Worm (Caenorhabditis elegans) whole organism, L1 larva: ENCODE results near the gene sqd-1.

Experiments
- C16A3.4 ChIP-seq: fragments of 150-350 bp; optimal IDR thresholded peaks from 2 replicates; lab custom pipeline; 2014; ENCODE audit warnings: missing biosample characterization, missing genetic modification characterization
- C34B4.2 ChIP-seq: sonication (generic microtip); optimal IDR thresholded peaks from 2 replicates; lab custom pipeline; 2017; ENCODE audit warnings: mild to moderate bottlenecking, missing genetic modification characterization, missing compliant biosample characterization
- F16B12.6 ChIP-seq: fragments of 150-350 bp; optimal IDR thresholded peaks from 2 replicates; lab custom pipeline; 2014; ENCODE audit warnings: missing biosample characterization, missing genetic modification characterization
- alr-1 ChIP-seq: fragments of 200-800 bp; sonication (Bioruptor generic); optimal IDR thresholded peaks from 2 replicates; lab custom pipeline; 2018; ENCODE audit warnings: borderline replicate concordance, mild to moderate bottlenecking, missing genetic modification characterization, missing compliant biosample characterization
- blmp-1 ChIP-seq: fragments of 150-350 bp; optimal IDR thresholded peaks from 2 replicates; lab custom pipeline; 2014; ENCODE audit warnings: missing biosample characterization, missing genetic modification characterization
- ceh-63 ChIP-seq: fragments of 200-800 bp; sonication (Bioruptor generic); optimal IDR thresholded peaks from 2 replicates; lab custom pipeline; 2018; ENCODE audit warnings: mild to moderate bottlenecking, missing genetic modification characterization, missing compliant biosample characterization
- ceh-82 ChIP-seq, 3 experiments: fragments of 150-350 bp in 1 of 3; sonication (generic microtip) in 2 of 3; optimal IDR thresholded peaks; 2 replicates each; lab custom pipeline; 2014 to 2017; ENCODE audit warnings: missing biosample characterization in 3 of 3, missing genetic modification characterization in 3 of 3
- dpl-1 ChIP-seq, 3 experiments: fragments of 150-350 bp in 2 of 3; sonication (generic microtip) in 1 of 3; optimal IDR thresholded peaks; 2 replicates each; lab custom pipeline; 2014 to 2017; ENCODE audit warnings: missing biosample characterization in 3 of 3, missing genetic modification characterization in 3 of 3, missing genetic modification reagents in 3 of 3
- dsc-1 ChIP-seq: sonication (generic microtip); optimal IDR thresholded peaks from 2 replicates; lab custom pipeline; 2016; ENCODE audit warnings: mild to moderate bottlenecking, missing genetic modification characterization, missing compliant biosample characterization
- efl-1 ChIP-seq, 4 experiments: fragments of 150-350 bp; optimal IDR thresholded peaks in 3 of 4; peaks in 1 of 4; 1 replicate in 1 of 4; 2 replicates in 3 of 4; lab custom pipeline; 2014; ENCODE audit warnings: missing biosample characterization in 2 of 4, missing genetic modification characterization in 2 of 4, missing genetic modification reagents in 2 of 4
- efl-3 ChIP-seq: fragments of 200-800 bp; sonication (Bioruptor generic); optimal IDR thresholded peaks from 2 replicates; lab custom pipeline; 2018; ENCODE audit warnings: mild to moderate bottlenecking, missing genetic modification characterization, missing compliant biosample characterization
- egl-13 ChIP-seq: sonication (generic microtip); optimal IDR thresholded peaks from 2 replicates; lab custom pipeline; 2016; ENCODE audit warnings: missing genotype, missing genetic modification reagents, missing genetic modification characterization, missing compliant biosample characterization
- egl-27 ChIP-seq, 2 experiments: fragments of 150-350 bp in 1 of 2; sonication (generic microtip); optimal IDR thresholded peaks; 3 replicates each; lab custom pipeline; 2017 to 2018; ENCODE audit warnings: missing biosample characterization in 2 of 2, missing genetic modification characterization in 2 of 2, missing genetic modification reagents in 2 of 2
- elt-2 ChIP-seq: sonication (generic microtip); optimal IDR thresholded peaks from 2 replicates; lab custom pipeline; 2016; ENCODE audit warnings: missing genetic modification characterization, mild to moderate bottlenecking, inconsistent platforms, missing compliant biosample characterization, missing genetic modification reagents
- ets-5 ChIP-seq: fragments of 200-800 bp; sonication (Bioruptor generic); IDR thresholded peaks from 2 replicates; pipeline ENCODE4 v1.3.6; 2022; ENCODE audit warnings: missing genetic modification characterization, missing compliant biosample characterization
- fkh-10 ChIP-seq: sonication (generic microtip); optimal IDR thresholded peaks from 2 replicates; lab custom pipeline; 2017; ENCODE audit warnings: missing biosample characterization, missing genetic modification reagents, missing genetic modification characterization
- fkh-4 ChIP-seq: sonication (generic microtip); optimal IDR thresholded peaks from 2 replicates; lab custom pipeline; 2016; ENCODE audit warnings: missing compliant biosample characterization, missing genetic modification characterization, borderline replicate concordance
- fkh-8 ChIP-seq: sonication (generic microtip); optimal IDR thresholded peaks from 2 replicates; lab custom pipeline; 2016; ENCODE audit warnings: mild to moderate bottlenecking, missing genetic modification characterization, missing compliant biosample characterization
- fos-1 ChIP-seq: fragments of 150-350 bp; optimal IDR thresholded peaks from 2 replicates; lab custom pipeline; 2014; ENCODE audit warnings: missing biosample characterization, missing genetic modification characterization
- hlh-17 ChIP-seq: fragments of 200-800 bp; sonication (Bioruptor generic); optimal IDR thresholded peaks from 2 replicates; lab custom pipeline; 2018; ENCODE audit warnings: missing genetic modification characterization, mild to moderate bottlenecking, missing compliant biosample characterization, moderate library complexity, borderline replicate concordance
- hpl-2 ChIP-seq: fragments of 150-350 bp; optimal IDR thresholded peaks from 2 replicates; lab custom pipeline; 2014; ENCODE audit warnings: missing biosample characterization, missing genetic modification reagents, missing genetic modification characterization
- isw-1 ChIP-seq: fragments of 200-800 bp; sonication (Bioruptor generic); IDR thresholded peaks from 2 replicates; pipeline ENCODE4 v1.3.6; 2022; ENCODE audit warnings: missing genetic modification characterization, missing compliant biosample characterization
- jun-1 ChIP-seq: fragments of 150-350 bp; optimal IDR thresholded peaks from 2 replicates; lab custom pipeline; 2014; ENCODE audit warnings: missing biosample characterization, missing genetic modification reagents, missing genetic modification characterization
- lin-13 ChIP-seq: fragments of 150-350 bp; optimal IDR thresholded peaks from 2 replicates; lab custom pipeline; 2014; ENCODE audit warnings: missing biosample characterization, missing genetic modification reagents, missing genetic modification characterization
- lin-14 ChIP-seq: fragments of 200-800 bp; sonication (Bioruptor generic); optimal IDR thresholded peaks from 2 replicates; lab custom pipeline; 2018; ENCODE audit warnings: mild to moderate bottlenecking, missing genetic modification characterization, moderate library complexity, missing compliant biosample characterization
- lin-15B ChIP-seq: fragments of 150-350 bp; sonication (generic microtip); optimal IDR thresholded peaks from 3 replicates; lab custom pipeline; 2014; ENCODE audit warnings: missing biosample characterization, missing genetic modification characterization
- mef-2 ChIP-seq: fragments of 150-350 bp; optimal IDR thresholded peaks from 2 replicates; lab custom pipeline; 2014; ENCODE audit warnings: missing biosample characterization, missing genetic modification characterization
- nhr-11 ChIP-seq: fragments of 150-350 bp; optimal IDR thresholded peaks from 2 replicates; lab custom pipeline; 2014; ENCODE audit warnings: missing biosample characterization, missing genetic modification characterization
- nhr-12 ChIP-seq: sonication (generic microtip); optimal IDR thresholded peaks from 2 replicates; lab custom pipeline; 2017; ENCODE audit warnings: missing biosample characterization, missing genetic modification characterization
- nhr-20 ChIP-seq: sonication (generic microtip); optimal IDR thresholded peaks from 2 replicates; lab custom pipeline; 2016; ENCODE audit warnings: mild to moderate bottlenecking, missing genetic modification characterization, missing compliant biosample characterization
- nhr-47 ChIP-seq: sonication (generic microtip); optimal IDR thresholded peaks from 2 replicates; lab custom pipeline; 2016; ENCODE audit warnings: mild to moderate bottlenecking, missing genetic modification characterization, moderate library complexity, missing compliant biosample characterization
- nhr-71 ChIP-seq: sonication (generic microtip); optimal IDR thresholded peaks from 2 replicates; lab custom pipeline; 2016; ENCODE audit warnings: mild to moderate bottlenecking, missing genetic modification characterization, moderate library complexity, missing compliant biosample characterization
- nhr-76 ChIP-seq: sonication (generic microtip); optimal IDR thresholded peaks from 2 replicates; lab custom pipeline; 2017; ENCODE audit warnings: missing biosample characterization, missing genetic modification characterization
- nhr-85 ChIP-seq: sonication (generic microtip); peaks from one replicate; lab custom pipeline; 2016; ENCODE audit warnings: missing genetic modification characterization, inconsistent platforms, missing compliant biosample characterization
- pag-3 ChIP-seq: sonication (generic microtip); optimal IDR thresholded peaks from 2 replicates; lab custom pipeline; 2017; ENCODE audit warnings: missing genetic modification characterization, mild to moderate bottlenecking, missing compliant biosample characterization, antibody characterized with exemption, borderline replicate concordance; ENCODE audit not compliant: insufficient read depth
- pax-3 ChIP-seq: fragments of 200-800 bp; sonication (Bioruptor generic); optimal IDR thresholded peaks from 2 replicates; lab custom pipeline; 2018; ENCODE audit warnings: mild to moderate bottlenecking, missing genetic modification characterization, moderate library complexity, missing compliant biosample characterization
- pqm-1 ChIP-seq: sonication (generic microtip); optimal IDR thresholded peaks from 3 replicates; lab custom pipeline; 2017; ENCODE audit warnings: missing biosample characterization, missing genetic modification characterization
- rnt-1 ChIP-seq: sonication (generic microtip); optimal IDR thresholded peaks from 2 replicates; lab custom pipeline; 2016; ENCODE audit warnings: mild to moderate bottlenecking, missing genetic modification characterization, moderate library complexity, missing compliant biosample characterization
- skn-1 ChIP-seq: fragments of 150-350 bp; optimal IDR thresholded peaks from 2 replicates; lab custom pipeline; 2014; ENCODE audit warnings: missing biosample characterization, missing genetic modification characterization
- snu-23 ChIP-seq: sonication (generic microtip); optimal IDR thresholded peaks from 2 replicates; lab custom pipeline; 2016; ENCODE audit warnings: missing genetic modification characterization, missing compliant biosample characterization
- sox-4 ChIP-seq: sonication (generic microtip); optimal IDR thresholded peaks from 2 replicates; lab custom pipeline; 2016; ENCODE audit warnings: missing genetic modification characterization, missing compliant biosample characterization
- sptf-1 ChIP-seq: fragments of 150-350 bp; optimal IDR thresholded peaks from 2 replicates; lab custom pipeline; 2014; ENCODE audit warnings: missing biosample characterization, missing genetic modification characterization
- sup-37 ChIP-seq: fragments of 200-800 bp; sonication (Bioruptor generic); optimal IDR thresholded peaks from 2 replicates; lab custom pipeline; 2018; ENCODE audit warnings: mild to moderate bottlenecking, missing genetic modification characterization, missing compliant biosample characterization
- tbx-2 ChIP-seq: sonication (generic microtip); optimal IDR thresholded peaks from 2 replicates; lab custom pipeline; 2016; ENCODE audit warnings: missing genetic modification characterization, missing compliant biosample characterization
- tlp-1 ChIP-seq: fragments of 150-350 bp; optimal IDR thresholded peaks from 2 replicates; lab custom pipeline; 2014; ENCODE audit warnings: missing biosample characterization, missing genetic modification characterization
- unc-62 ChIP-seq: fragments of 150-350 bp; optimal IDR thresholded peaks from 2 replicates; lab custom pipeline; 2014; ENCODE audit warnings: missing biosample characterization, missing genetic modification reagents, missing genetic modification characterization
- vab-15 ChIP-seq: sonication (generic microtip); optimal IDR thresholded peaks from 2 replicates; lab custom pipeline; 2017; ENCODE audit warnings: missing genotype, mild to moderate bottlenecking, missing genetic modification characterization, missing compliant biosample characterization
- xbp-1 ChIP-seq: sonication (generic microtip); optimal IDR thresholded peaks from 2 replicates; lab custom pipeline; 2016; ENCODE audit warnings: missing genetic modification characterization, missing compliant biosample characterization
- zag-1 ChIP-seq: fragments of 150-350 bp; optimal IDR thresholded peaks from 2 replicates; lab custom pipeline; 2014; ENCODE audit warnings: missing biosample characterization, missing genetic modification characterization
- zip-4 ChIP-seq: fragments of 200-800 bp; sonication (Bioruptor generic); optimal IDR thresholded peaks from 2 replicates; lab custom pipeline; 2018; ENCODE audit warnings: mild to moderate bottlenecking, missing genetic modification characterization, moderate library complexity, missing compliant biosample characterization
- ztf-4 ChIP-seq: fragments of 150-350 bp; optimal IDR thresholded peaks from 2 replicates; lab custom pipeline; 2014; ENCODE audit warnings: missing biosample characterization, missing genetic modification characterization

sqd-1 gene

ce11 chrIV:6323654-6324224 lies at the start of gene sqd-1:
Gene sqd-1 (plus strand): TSS chrIV:6324174.
- TF ChIP-seq lin-14 (GFP tag; lab: Kevin White, UChicago) (peak; percentile 95), vab-15 (tag; lab: Kevin White, UChicago) (peak; percentile 93), sup-37 (GFP tag; lab: Kevin White, UChicago) (peak; percentile 95), nhr-76 (tag; lab: Kevin White, UChicago) (peak; percentile 91), skn-1 (tag; lab: Kevin White, UChicago) (peak; percentile 95), zip-4 (peak; percentile 94), nhr-85 (tag; lab: Kevin White, UChicago) (peak; percentile 98), unc-62 (GFP tag; lab: Kevin White, UChicago) (no peak), nhr-11 (peak; percentile 74), zag-1 (tag; lab: Kevin White, UChicago) (peak; percentile 8), sox-4 (tag; lab: Kevin White, UChicago) (peak; percentile 92), snu-23 (GFP tag; lab: Kevin White, UChicago) (peak; percentile 98), alr-1 (no peak), tlp-1 (tag; lab: Kevin White, UChicago) (no peak), egl-13 (tag; lab: Kevin White, UChicago) (peak; percentile 96), nhr-71 (tag; lab: Kevin White, UChicago) (peak; percentile 99), xbp-1 (peak; percentile 97), egl-27 (tag; optimal IDR thresholded peaks at IDR 0.05; lab: Kevin White, UChicago) (peak in 1 of 2 experiments; percentile 52), isw-1 (GFP tag; lab: Robert Waterston, UW) (peak; percentile 98), C34B4.2 (peak; percentile 85), pag-3 (tag; lab: Kevin White, UChicago) (no peak), nhr-12 (tag; lab: Kevin White, UChicago) (peak; percentile 46), efl-3 (GFP tag; lab: Kevin White, UChicago) (peak; percentile 74), rnt-1 (peak; percentile 98), nhr-20 (tag; lab: Kevin White, UChicago) (peak; percentile 98), pqm-1 (no peak), ceh-63 (GFP tag; lab: Kevin White, UChicago) (peak; percentile 93), hpl-2 (peak; percentile 60), efl-1 (optimal IDR thresholded peaks at IDR 0.05; lab: Kevin White, UChicago) (peak; percentile 94 to 95), efl-1 (GFP tag; optimal IDR thresholded peaks at IDR 0.05 in 1 of 2; lab: Kevin White, UChicago) (peak; percentile 87 to 99), fos-1 (peak; percentile 73), F16B12.6 (tag; lab: Kevin White, UChicago) (peak; percentile 71), mef-2 (tag; lab: Kevin White, UChicago) (peak; percentile 92), fkh-10 (GFP tag; lab: Kevin White, UChicago) (peak; percentile 80), fkh-4 (tag; lab: Kevin White, UChicago) (peak; percentile 61), ets-5 (GFP tag; lab: Robert Waterston, UW) (0 out of 2 replicates have a peak, but pooled peaks have one; percentile 13), ztf-4 (tag; lab: Kevin White, UChicago) (peak; percentile 95), lin-15B (peak; percentile 95), lin-13 (GFP tag; lab: Kevin White, UChicago) (peak; percentile 95), nhr-47 (peak; percentile 98), blmp-1 (peak; percentile 77), jun-1 (peak; percentile 96), dpl-1 (GFP tag; optimal IDR thresholded peaks at IDR 0.05; lab: Kevin White, UChicago) (peak; percentile 86 to 88 (median 88)), pax-3 (tag; lab: Kevin White, UChicago) (peak; percentile 95), dsc-1 (tag; lab: Kevin White, UChicago) (peak; percentile 97), ceh-82 (tag; optimal IDR thresholded peaks at IDR 0.05; lab: Kevin White, UChicago) (peak; percentile 97 to 98 (median 97)), fkh-8 (tag; lab: Kevin White, UChicago) (peak; percentile 94), C16A3.4 (tag; lab: Kevin White, UChicago) (peak; percentile 96), hlh-17 (GFP tag; lab: Kevin White, UChicago) (no peak), sptf-1 (no peak), elt-2 (tag; lab: Kevin White, UChicago) (peak; percentile 88), tbx-2 (tag; lab: Kevin White, UChicago) (peak; percentile 98)
